Worm (Caenorhabditis elegans) whole organism, L4 larva: ENCODE measurements around the gene D2089.8.

Source experiments
- D1046.2 ChIP-seq: fragments of 200-800 bp; sonication (Bioruptor generic); IDR thresholded peaks from 2 replicates; pipeline ENCODE4 v1.3.6; 2022; ENCODE audit warnings: missing genetic modification characterization, missing compliant biosample characterization
- F10B5.3 ChIP-seq: sonication (generic microtip); optimal IDR thresholded peaks from 2 replicates; lab custom pipeline; 2016; ENCODE audit warnings: mild to moderate bottlenecking, missing genetic modification characterization, missing compliant biosample characterization
- Y48G9A.11 ChIP-seq: fragments of 200-800 bp; sonication (Bioruptor generic); IDR thresholded peaks from 2 replicates; pipeline ENCODE4 v1.3.6; 2022; ENCODE audit warnings: missing genetic modification reagents, missing genetic modification characterization, missing compliant biosample characterization
- Y5F2A.4 ChIP-seq: fragments of 200-800 bp; sonication (Bioruptor generic); optimal IDR thresholded peaks from 2 replicates; lab custom pipeline; 2018; ENCODE audit warnings: mild to moderate bottlenecking, missing genetic modification characterization, missing compliant biosample characterization
- aha-1 ChIP-seq: fragments of 150-350 bp; peaks from one replicate; lab custom pipeline; 2014; ENCODE audit warnings: missing biosample characterization, missing genetic modification characterization
- arid-1 ChIP-seq: fragments of 200-800 bp; sonication (Bioruptor generic); conservative IDR thresholded peaks from 2 replicates; pipeline ENCODE4 v1.3.6; 2022; ENCODE audit warnings: missing genetic modification reagents, missing genetic modification characterization, missing compliant biosample characterization
- attf-4 ChIP-seq: sonication (generic microtip); optimal IDR thresholded peaks from 3 replicates; lab custom pipeline; 2017; ENCODE audit warnings: missing biosample characterization, missing genetic modification characterization
- ceh-28 ChIP-seq: fragments of 150-350 bp; optimal IDR thresholded peaks from 2 replicates; lab custom pipeline; 2014; ENCODE audit warnings: missing biosample characterization, missing genetic modification reagents, missing genetic modification characterization
- ceh-32 ChIP-seq: sonication (generic microtip); optimal IDR thresholded peaks from 2 replicates; lab custom pipeline; 2016; ENCODE audit warnings: mild to moderate bottlenecking, missing genetic modification characterization, missing compliant biosample characterization; ENCODE audit not compliant: poor library complexity
- ceh-62 ChIP-seq: sonication (generic microtip); optimal IDR thresholded peaks from 2 replicates; lab custom pipeline; 2017; ENCODE audit warnings: missing biosample characterization, missing genetic modification characterization
- ceh-82 ChIP-seq: sonication (generic microtip); optimal IDR thresholded peaks from 2 replicates; lab custom pipeline; 2017; ENCODE audit warnings: missing biosample characterization, missing genetic modification characterization
- ces-1 ChIP-seq: fragments of 150-350 bp; sonication (generic microtip); optimal IDR thresholded peaks from 4 replicates; lab custom pipeline; 2014; ENCODE audit warnings: missing biosample characterization, missing genetic modification reagents, missing genetic modification characterization
- cey-2 ChIP-seq: sonication (generic microtip); optimal IDR thresholded peaks from 3 replicates; lab custom pipeline; 2017; ENCODE audit warnings: missing genetic modification characterization, mild to moderate bottlenecking, missing compliant biosample characterization, antibody characterized with exemption, borderline replicate concordance; ENCODE audit not compliant: insufficient read depth
- daf-12 ChIP-seq: fragments of 150-350 bp; optimal IDR thresholded peaks from 2 replicates; lab custom pipeline; 2014; ENCODE audit warnings: missing biosample characterization, missing genetic modification reagents, missing genetic modification characterization
- dmd-8 ChIP-seq: fragments of 200-800 bp; sonication (Bioruptor generic); IDR thresholded peaks from 2 replicates; pipeline ENCODE4 v1.3.6; 2022; ENCODE audit warnings: missing genetic modification characterization, missing compliant biosample characterization
- dpl-1 ChIP-seq: fragments of 150-350 bp; optimal IDR thresholded peaks from 2 replicates; lab custom pipeline; 2014; ENCODE audit warnings: missing biosample characterization, missing genetic modification reagents, missing genetic modification characterization
- duxl-1 ChIP-seq: sonication (generic microtip); optimal IDR thresholded peaks from 2 replicates; lab custom pipeline; 2016; ENCODE audit warnings: mild to moderate bottlenecking, missing genetic modification characterization, moderate library complexity, missing compliant biosample characterization; ENCODE audit not compliant: poor library complexity
- dve-1 ChIP-seq: sonication (generic microtip); optimal IDR thresholded peaks from 2 replicates; lab custom pipeline; 2017; ENCODE audit warnings: antibody characterized with exemption, mild to moderate bottlenecking, missing genetic modification characterization, missing compliant biosample characterization; ENCODE audit not compliant: insufficient read depth
- hlh-11 ChIP-seq: fragments of 200-800 bp; sonication (Bioruptor generic); optimal IDR thresholded peaks from 2 replicates; lab custom pipeline; 2018; ENCODE audit warnings: mild to moderate bottlenecking, missing genetic modification characterization, missing compliant biosample characterization
- hlh-30 ChIP-seq: sonication (generic microtip); optimal IDR thresholded peaks from 2 replicates; lab custom pipeline; 2017; ENCODE audit warnings: antibody characterized with exemption, mild to moderate bottlenecking, missing genetic modification characterization, missing compliant biosample characterization; ENCODE audit not compliant: insufficient read depth
- hmg-1.1 ChIP-seq: fragments of 200-800 bp; sonication (Bioruptor generic); IDR thresholded peaks from 2 replicates; pipeline ENCODE4 v1.3.6; 2022; ENCODE audit warnings: missing genetic modification reagents, missing genetic modification characterization, missing compliant biosample characterization
- lim-7 ChIP-seq: fragments of 200-800 bp; sonication (Bioruptor generic); IDR thresholded peaks from 2 replicates; pipeline ENCODE4 v1.3.6; 2022; ENCODE audit warnings: missing genetic modification characterization, missing compliant biosample characterization
- lin-13 ChIP-seq: fragments of 150-350 bp; optimal IDR thresholded peaks from 2 replicates; lab custom pipeline; 2014; ENCODE audit warnings: missing biosample characterization, missing genetic modification reagents, missing genetic modification characterization
- lin-38 ChIP-seq: fragments of 200-800 bp; sonication (Bioruptor generic); IDR thresholded peaks from 2 replicates; pipeline ENCODE4 v1.3.6; 2022; ENCODE audit warnings: missing genetic modification reagents, missing genetic modification characterization, missing compliant biosample characterization
- mdt-29 ChIP-seq: fragments of 200-800 bp; sonication (Bioruptor generic); IDR thresholded peaks from 2 replicates; pipeline ENCODE4 v1.3.6; 2022; ENCODE audit warnings: missing genetic modification reagents, missing genetic modification characterization, missing compliant biosample characterization
- mep-1 ChIP-seq: fragments of 150-350 bp; sonication (generic microtip); optimal IDR thresholded peaks from 3 replicates; lab custom pipeline; 2014; ENCODE audit warnings: missing biosample characterization, missing genetic modification characterization
- mxl-3 ChIP-seq: fragments of 200-800 bp; sonication (Bioruptor generic); optimal IDR thresholded peaks from 2 replicates; lab custom pipeline; 2018; ENCODE audit warnings: mild to moderate bottlenecking, missing genetic modification characterization, missing compliant biosample characterization
- nhr-102 ChIP-seq: sonication (generic microtip); optimal IDR thresholded peaks from 2 replicates; lab custom pipeline; 2016; ENCODE audit warnings: mild to moderate bottlenecking, missing genetic modification characterization, moderate library complexity, missing compliant biosample characterization
- nhr-28 ChIP-seq: fragments of 150-350 bp; optimal IDR thresholded peaks from 2 replicates; lab custom pipeline; 2014; ENCODE audit warnings: missing biosample characterization, missing genetic modification characterization
- pha-4 ChIP-seq, 2 experiments: fragments of 150-350 bp in 1 of 2; fragments of 200-800 bp in 1 of 2; sonication (Bioruptor generic) in 1 of 2; IDR thresholded peaks in 1 of 2; optimal IDR thresholded peaks in 1 of 2; 2 replicates each; pipeline versions ENCODE4 v1.3.6 to Lab custom; 2014 to 2022; ENCODE audit warnings: missing genetic modification characterization in 2 of 2, missing genetic modification reagents in 2 of 2, missing biosample characterization in 1 of 2, missing compliant biosample characterization in 1 of 2
- set-16 ChIP-seq: fragments of 200-800 bp; sonication (Bioruptor generic); IDR thresholded peaks from 2 replicates; pipeline ENCODE4 v1.3.6; 2022; ENCODE audit warnings: missing genetic modification reagents, missing genetic modification characterization, missing compliant biosample characterization
- skn-1 ChIP-seq: fragments of 150-350 bp; optimal IDR thresholded peaks from 2 replicates; lab custom pipeline; 2014; ENCODE audit warnings: missing biosample characterization, missing genetic modification characterization
- unc-130 ChIP-seq: sonication (generic microtip); optimal IDR thresholded peaks from 2 replicates; lab custom pipeline; 2016; ENCODE audit warnings: missing genetic modification reagents, missing genetic modification characterization, missing compliant biosample characterization
- unc-39 ChIP-seq: sonication (generic microtip); optimal IDR thresholded peaks from 2 replicates; lab custom pipeline; 2017; ENCODE audit warnings: missing biosample characterization, missing genetic modification characterization
- zag-1 ChIP-seq: fragments of 150-350 bp; optimal IDR thresholded peaks from 2 replicates; lab custom pipeline; 2014; ENCODE audit warnings: missing biosample characterization, missing genetic modification characterization
- ztf-11 ChIP-seq: fragments of 150-350 bp; optimal IDR thresholded peaks from 2 replicates; lab custom pipeline; 2014; ENCODE audit warnings: missing biosample characterization, missing genetic modification characterization
- ztf-7 ChIP-seq: fragments of 150-350 bp; optimal IDR thresholded peaks from 2 replicates; lab custom pipeline; 2014; ENCODE audit warnings: missing biosample characterization, missing genetic modification characterization

D2089.8 gene

DNA sequence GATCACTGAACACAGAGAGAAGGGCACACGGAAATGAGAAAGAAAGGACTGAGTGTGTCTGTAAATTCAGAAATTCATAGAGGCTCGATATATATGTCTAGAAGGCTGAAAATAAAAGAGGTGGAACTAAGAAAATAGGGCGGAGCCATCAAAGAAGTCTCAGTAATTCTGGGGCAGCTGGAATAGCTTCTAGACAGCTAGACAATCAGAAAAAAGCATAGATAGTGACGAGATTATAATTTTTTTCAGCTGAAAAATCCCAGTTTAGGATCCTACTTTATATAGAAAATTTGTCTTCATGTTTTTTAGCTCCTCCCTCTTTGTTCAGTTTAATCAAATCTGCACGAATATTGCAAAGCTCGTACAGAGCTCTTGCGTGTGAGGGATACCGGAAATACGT lies 2.5 kb upstream of the D2089.8 start, which contains the start of gene D2089.3:
TSS of gene D2089.3 (minus strand) at position 101 of the 400 bp plus-strand sequence.
- TF ChIP-seq lim-7 (GFP tag; lab: Robert Waterston, UW) (no peak), aha-1 (tag; lab: Kevin White, UChicago) (peak; percentile 66), ceh-32 (no peak), zag-1 (tag; lab: Kevin White, UChicago) (no peak)
- TF ChIP-seq, all 104 proteins: peak for 1

DNA sequence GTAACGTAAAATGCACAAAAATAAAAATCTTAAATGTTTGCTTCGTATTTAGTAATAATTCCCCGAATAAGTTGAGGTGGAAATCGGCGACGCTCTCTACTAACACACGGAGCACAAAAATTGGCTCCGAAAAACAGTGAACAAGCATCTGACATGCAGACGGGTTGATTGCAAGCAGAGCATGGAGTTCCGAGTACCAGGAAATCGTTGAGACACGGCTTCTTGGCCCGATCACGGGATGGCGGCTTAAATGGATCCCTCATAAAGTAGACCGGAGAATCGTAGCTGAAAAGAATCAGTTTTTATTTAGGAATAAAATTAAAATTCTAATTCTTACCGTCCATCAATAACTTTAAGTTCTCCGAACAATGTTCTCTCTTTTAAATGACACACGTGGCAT lies 302 bp downstream of the D2089.8 start:
- no peak for TF ChIP-seq Y48G9A.11 (GFP tag; lab: Robert Waterston, UW)
- no peak for TF ChIP-seq ztf-7
- no peak for TF ChIP-seq ceh-28 (tag; lab: Kevin White, UChicago)
- TF ChIP-seq hmg-1.1 (GFP tag; lab: Robert Waterston, UW) = no peak
- no peak for TF ChIP-seq ces-1 (GFP tag; lab: Kevin White, UChicago)
- no peak for TF ChIP-seq daf-12
- peak; percentile 86 for TF ChIP-seq aha-1 (tag; lab: Kevin White, UChicago)
- TF ChIP-seq ceh-82 (tag; lab: Kevin White, UChicago) = no peak

DNA sequence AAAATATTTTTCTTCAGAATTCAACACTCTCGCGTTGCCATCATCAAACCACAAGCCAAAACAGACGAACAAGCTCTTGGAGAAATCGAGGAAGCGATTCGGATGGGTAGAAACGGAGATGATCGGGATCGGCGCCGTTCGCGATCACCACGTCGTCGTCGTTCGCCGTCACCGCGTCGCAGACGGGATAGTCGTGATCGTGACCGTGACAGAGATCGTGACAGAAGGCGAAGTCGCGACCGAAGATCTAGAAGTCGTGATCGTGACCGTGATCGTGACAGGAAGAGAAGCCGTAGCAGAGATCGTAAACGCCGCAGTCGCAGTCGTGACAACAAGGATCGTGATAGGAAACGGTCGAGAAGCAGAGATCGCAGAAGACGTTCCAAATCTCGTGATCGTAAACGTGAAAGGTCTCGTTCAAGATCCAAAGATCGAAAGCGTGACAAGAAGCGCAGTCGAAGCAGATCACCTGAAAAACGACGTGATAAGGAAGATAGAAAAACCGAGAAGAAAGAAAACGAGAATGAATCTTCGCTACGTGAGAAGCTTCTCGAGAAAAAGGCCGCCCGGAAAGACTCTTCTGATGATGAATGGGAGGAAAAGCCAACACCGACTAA lies 1.0 kb downstream of the D2089.8 start:
- no peak for TF ChIP-seq arid-1 (GFP tag; lab: Robert Waterston, UW)
- peak; percentile 53 for TF ChIP-seq hlh-11 (tag; lab: Kevin White, UChicago)
- TF ChIP-seq lin-38 (GFP tag; lab: Robert Waterston, UW) = no peak
- no peak for TF ChIP-seq ztf-11 (tag; lab: Kevin White, UChicago)
- peak; percentile 68 for TF ChIP-seq hlh-30 (tag; lab: Kevin White, UChicago)
- TF ChIP-seq dmd-8 (GFP tag; lab: Robert Waterston, UW) = no peak
- TF ChIP-seq nhr-28 = peak; percentile 1
- no peak for TF ChIP-seq dve-1 (tag; lab: Kevin White, UChicago)
- TF ChIP-seq set-16 (GFP tag; lab: Robert Waterston, UW) = peak; percentile 56
- no peak for TF ChIP-seq pha-4 (GFP tag; IDR thresholded peaks at IDR 0.05; lab: Robert Waterston, UW)
- no peak for TF ChIP-seq pha-4 (tag; optimal IDR thresholded peaks at IDR 0.05; lab: Kevin White, UChicago)
- TF ChIP-seq mep-1 = no peak

DNA sequence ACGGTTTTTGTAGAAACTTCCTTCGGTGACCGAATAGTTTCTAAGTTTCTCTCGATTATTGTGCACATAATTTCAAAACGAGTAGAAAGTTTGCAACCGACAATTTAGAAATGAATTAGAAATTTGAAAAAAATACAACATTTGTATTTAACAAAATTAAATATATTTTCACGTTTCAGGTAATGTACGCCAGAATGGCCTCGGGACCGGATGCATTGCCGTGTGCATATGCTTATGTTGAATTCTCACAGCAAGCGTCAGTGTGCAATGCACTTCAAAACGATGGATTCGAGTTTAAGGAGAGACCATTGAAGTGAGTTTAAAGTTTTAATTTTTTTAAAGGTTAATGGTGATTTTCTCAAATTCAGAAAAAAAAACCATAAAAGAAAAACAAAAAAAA lies 1.7 kb downstream of the D2089.8 start, which contains the start of gene marc-2:
TSS of gene marc-2 (minus strand) at position 101 of the 400 bp plus-strand sequence.
- TF ChIP-seq lin-13 (GFP tag; lab: Kevin White, UChicago) = no peak
- no peak for TF ChIP-seq dpl-1 (GFP tag; lab: Kevin White, UChicago)
- TF ChIP-seq unc-130 (GFP tag; lab: Kevin White, UChicago) = no peak
- no peak for TF ChIP-seq skn-1 (tag; lab: Kevin White, UChicago)
- no peak for TF ChIP-seq nhr-102 (tag; lab: Kevin White, UChicago)
- TF ChIP-seq D1046.2 (GFP tag; lab: Robert Waterston, UW) = no peak
- no peak for TF ChIP-seq mdt-29
- no peak for TF ChIP-seq duxl-1 (tag; lab: Kevin White, UChicago)
- TF ChIP-seq daf-12 = no peak
- TF ChIP-seq unc-39 (tag; lab: Kevin White, UChicago) = no peak
- no peak for TF ChIP-seq mxl-3 (GFP tag; lab: Kevin White, UChicago)
- no peak for TF ChIP-seq F10B5.3 (tag; lab: Kevin White, UChicago)
- no peak for TF ChIP-seq cey-2 (tag; lab: Kevin White, UChicago)
- TF ChIP-seq lin-38 (GFP tag; lab: Robert Waterston, UW) = no peak; the same call in 1 of the 2 replicates
- TF ChIP-seq attf-4 (tag; lab: Kevin White, UChicago) = no peak
- TF ChIP-seq Y5F2A.4 (GFP tag; lab: Kevin White, UChicago) = no peak
- TF ChIP-seq hmg-1.1 (GFP tag; lab: Robert Waterston, UW) = no peak
- no peak for TF ChIP-seq nhr-28
- no peak for TF ChIP-seq ceh-62 (tag; lab: Kevin White, UChicago)
